Worm (Caenorhabditis elegans) whole organism, L4 larva: ENCODE results near the gene col-179.

Source experiments
- F26F4.8 ChIP-seq: fragments of 200-800 bp; sonication (Bioruptor generic); conservative IDR thresholded peaks from 2 replicates; pipeline ENCODE4 v1.3.6; 2022; ENCODE audit warnings: missing genetic modification characterization, missing compliant biosample characterization
- F37D6.2 ChIP-seq: sonication (generic microtip); optimal IDR thresholded peaks from 2 replicates; lab custom pipeline; 2016; ENCODE audit warnings: mild to moderate bottlenecking, missing genetic modification characterization, missing compliant biosample characterization
- F44E2.7 ChIP-seq: fragments of 200-800 bp; sonication (Bioruptor generic); IDR thresholded peaks from 2 replicates; pipeline ENCODE4 v2.1.2; 2022; ENCODE audit warnings: missing genetic modification characterization, missing compliant biosample characterization
- T20F7.1 ChIP-seq: fragments of 200-800 bp; sonication (Bioruptor generic); optimal IDR thresholded peaks from 2 replicates; lab custom pipeline; 2018; ENCODE audit warnings: mild to moderate bottlenecking, missing genetic modification characterization, missing compliant biosample characterization
- Y105C5A.15 ChIP-seq: fragments of 200-800 bp; sonication (Bioruptor generic); IDR thresholded peaks from 2 replicates; pipeline ENCODE4 v1.3.6; 2022; ENCODE audit warnings: missing genetic modification characterization, missing compliant biosample characterization
- Y48G9A.11 ChIP-seq: fragments of 200-800 bp; sonication (Bioruptor generic); IDR thresholded peaks from 2 replicates; pipeline ENCODE4 v1.3.6; 2022; ENCODE audit warnings: missing genetic modification reagents, missing genetic modification characterization, missing compliant biosample characterization
- ZK546.5 ChIP-seq, 2 experiments: sonication (generic microtip); optimal IDR thresholded peaks; 2 replicates each; lab custom pipeline; 2017; ENCODE audit warnings: missing biosample characterization in 2 of 2, missing genetic modification characterization in 2 of 2
- aha-1 ChIP-seq: fragments of 150-350 bp; peaks from one replicate; lab custom pipeline; 2014; ENCODE audit warnings: missing biosample characterization, missing genetic modification characterization
- aly-2 ChIP-seq: sonication (generic microtip); optimal IDR thresholded peaks from 2 replicates; lab custom pipeline; 2018; ENCODE audit warnings: missing biosample characterization, missing genetic modification characterization
- ceh-62 ChIP-seq: sonication (generic microtip); optimal IDR thresholded peaks from 2 replicates; lab custom pipeline; 2017; ENCODE audit warnings: missing biosample characterization, missing genetic modification characterization
- ces-1 ChIP-seq: fragments of 150-350 bp; sonication (generic microtip); optimal IDR thresholded peaks from 4 replicates; lab custom pipeline; 2014; ENCODE audit warnings: missing biosample characterization, missing genetic modification reagents, missing genetic modification characterization
- cey-2 ChIP-seq: sonication (generic microtip); optimal IDR thresholded peaks from 3 replicates; lab custom pipeline; 2017; ENCODE audit warnings: missing genetic modification characterization, mild to moderate bottlenecking, missing compliant biosample characterization, antibody characterized with exemption, borderline replicate concordance; ENCODE audit not compliant: insufficient read depth
- ctbp-1 ChIP-seq: fragments of 200-800 bp; sonication (Bioruptor generic); IDR thresholded peaks from 2 replicates; pipeline ENCODE4 v1.3.6; 2022; ENCODE audit warnings: missing genetic modification reagents, missing genetic modification characterization, missing compliant biosample characterization
- daf-12 ChIP-seq: fragments of 150-350 bp; optimal IDR thresholded peaks from 2 replicates; lab custom pipeline; 2014; ENCODE audit warnings: missing biosample characterization, missing genetic modification reagents, missing genetic modification characterization
- daf-16 ChIP-seq, 3 experiments: sonication (generic microtip); optimal IDR thresholded peaks; 2 replicates each; lab custom pipeline; 2016 to 2017; ENCODE audit warnings: missing genetic modification characterization in 3 of 3, missing genetic modification reagents in 3 of 3, mild to moderate bottlenecking in 2 of 3, missing compliant biosample characterization in 2 of 3, missing biosample characterization in 1 of 3, moderate library complexity in 1 of 3
- daf-19 ChIP-seq: fragments of 200-800 bp; sonication (Bioruptor generic); conservative IDR thresholded peaks from 2 replicates; pipeline ENCODE4 v1.3.6; 2022; ENCODE audit warnings: missing genetic modification characterization, missing compliant biosample characterization
- dmd-9 ChIP-seq: fragments of 200-800 bp; sonication (Bioruptor generic); IDR thresholded peaks from 2 replicates; pipeline ENCODE4 v1.3.6; 2022; ENCODE audit warnings: missing genetic modification reagents, missing genetic modification characterization, missing compliant biosample characterization
- duxl-1 ChIP-seq: sonication (generic microtip); optimal IDR thresholded peaks from 2 replicates; lab custom pipeline; 2016; ENCODE audit warnings: mild to moderate bottlenecking, missing genetic modification characterization, moderate library complexity, missing compliant biosample characterization; ENCODE audit not compliant: poor library complexity
- dve-1 ChIP-seq: sonication (generic microtip); optimal IDR thresholded peaks from 2 replicates; lab custom pipeline; 2017; ENCODE audit warnings: antibody characterized with exemption, mild to moderate bottlenecking, missing genetic modification characterization, missing compliant biosample characterization; ENCODE audit not compliant: insufficient read depth
- egl-27 ChIP-seq: sonication (generic microtip); optimal IDR thresholded peaks from 3 replicates; lab custom pipeline; 2017; ENCODE audit warnings: missing biosample characterization, missing genetic modification reagents, missing genetic modification characterization
- egl-43 ChIP-seq: fragments of 200-800 bp; sonication (Bioruptor generic); IDR thresholded peaks from 2 replicates; pipeline ENCODE4 v1.3.6; 2022; ENCODE audit warnings: missing genetic modification reagents, missing genetic modification characterization, missing compliant biosample characterization
- fkh-10 ChIP-seq: fragments of 150-350 bp; optimal IDR thresholded peaks from 2 replicates; lab custom pipeline; 2014; ENCODE audit warnings: missing biosample characterization, missing genetic modification reagents, missing genetic modification characterization
- gei-8 ChIP-seq: fragments of 200-800 bp; sonication (Bioruptor generic); optimal IDR thresholded peaks from 2 replicates; lab custom pipeline; 2018; ENCODE audit warnings: mild to moderate bottlenecking, missing genetic modification characterization, missing compliant biosample characterization
- hif-1 ChIP-seq, 2 experiments: sonication (generic microtip); optimal IDR thresholded peaks; 2 replicates each; lab custom pipeline; 2016 to 2017; ENCODE audit warnings: missing compliant biosample characterization in 2 of 2, missing genetic modification characterization in 2 of 2, missing genetic modification reagents in 2 of 2, missing genotype in 2 of 2, mild to moderate bottlenecking in 1 of 2
- hmg-1.1 ChIP-seq: fragments of 200-800 bp; sonication (Bioruptor generic); IDR thresholded peaks from 2 replicates; pipeline ENCODE4 v1.3.6; 2022; ENCODE audit warnings: missing genetic modification reagents, missing genetic modification characterization, missing compliant biosample characterization
- jun-1 ChIP-seq: fragments of 150-350 bp; optimal IDR thresholded peaks from 2 replicates; lab custom pipeline; 2014; ENCODE audit warnings: missing biosample characterization, missing genetic modification reagents, missing genetic modification characterization
- lin-39 ChIP-seq: fragments of 150-350 bp; optimal IDR thresholded peaks from 2 replicates; lab custom pipeline; 2014; ENCODE audit warnings: missing biosample characterization, missing genetic modification reagents, missing genetic modification characterization
- lsy-2 ChIP-seq, 2 experiments: fragments of 150-350 bp in 1 of 2; sonication (generic microtip) in 1 of 2; optimal IDR thresholded peaks; 2 replicates each; lab custom pipeline; 2014 to 2017; ENCODE audit warnings: missing biosample characterization in 2 of 2, missing genetic modification characterization in 2 of 2
- madf-9 ChIP-seq: fragments of 200-800 bp; sonication (Bioruptor generic); conservative IDR thresholded peaks from 2 replicates; pipeline ENCODE4 v1.3.6; 2022; ENCODE audit warnings: missing genetic modification reagents, missing genetic modification characterization, missing compliant biosample characterization
- mdt-29 ChIP-seq: fragments of 200-800 bp; sonication (Bioruptor generic); IDR thresholded peaks from 2 replicates; pipeline ENCODE4 v1.3.6; 2022; ENCODE audit warnings: missing genetic modification reagents, missing genetic modification characterization, missing compliant biosample characterization
- mep-1 ChIP-seq: fragments of 150-350 bp; sonication (generic microtip); optimal IDR thresholded peaks from 3 replicates; lab custom pipeline; 2014; ENCODE audit warnings: missing biosample characterization, missing genetic modification characterization
- mes-2 ChIP-seq: sonication (generic microtip); optimal IDR thresholded peaks from 2 replicates; lab custom pipeline; 2016; ENCODE audit warnings: missing genotype, mild to moderate bottlenecking, missing genetic modification characterization, missing compliant biosample characterization; ENCODE audit not compliant: poor library complexity, severe bottlenecking
- mxl-3 ChIP-seq: fragments of 200-800 bp; sonication (Bioruptor generic); optimal IDR thresholded peaks from 2 replicates; lab custom pipeline; 2018; ENCODE audit warnings: mild to moderate bottlenecking, missing genetic modification characterization, missing compliant biosample characterization
- nhr-10 ChIP-seq: fragments of 150-350 bp; optimal IDR thresholded peaks from 2 replicates; lab custom pipeline; 2014; ENCODE audit warnings: missing biosample characterization, missing genetic modification characterization
- nhr-102 ChIP-seq: sonication (generic microtip); optimal IDR thresholded peaks from 2 replicates; lab custom pipeline; 2016; ENCODE audit warnings: mild to moderate bottlenecking, missing genetic modification characterization, moderate library complexity, missing compliant biosample characterization
- nhr-11 ChIP-seq: fragments of 150-350 bp; optimal IDR thresholded peaks from 2 replicates; lab custom pipeline; 2014; ENCODE audit warnings: missing biosample characterization, missing genetic modification characterization
- nhr-42 ChIP-seq: fragments of 200-800 bp; sonication (Bioruptor generic); IDR thresholded peaks from 2 replicates; pipeline ENCODE4 v1.3.6; 2022; ENCODE audit warnings: missing genetic modification characterization, missing compliant biosample characterization
- nhr-48 ChIP-seq: sonication (generic microtip); optimal IDR thresholded peaks from 2 replicates; lab custom pipeline; 2016; ENCODE audit warnings: mild to moderate bottlenecking, missing genetic modification characterization, missing compliant biosample characterization
- nhr-6 ChIP-seq: fragments of 150-350 bp; optimal IDR thresholded peaks from 2 replicates; lab custom pipeline; 2014; ENCODE audit warnings: missing biosample characterization, missing genetic modification characterization
- pha-4 ChIP-seq, 2 experiments: fragments of 150-350 bp in 1 of 2; fragments of 200-800 bp in 1 of 2; sonication (Bioruptor generic) in 1 of 2; IDR thresholded peaks in 1 of 2; optimal IDR thresholded peaks in 1 of 2; 2 replicates each; pipeline versions ENCODE4 v1.3.6 to Lab custom; 2014 to 2022; ENCODE audit warnings: missing genetic modification characterization in 2 of 2, missing genetic modification reagents in 2 of 2, missing biosample characterization in 1 of 2, missing compliant biosample characterization in 1 of 2
- rbr-2 ChIP-seq: sonication (generic microtip); optimal IDR thresholded peaks from 2 replicates; lab custom pipeline; 2016; ENCODE audit warnings: missing genotype, missing genetic modification characterization, missing compliant biosample characterization
- saeg-2 ChIP-seq: fragments of 200-800 bp; sonication (Bioruptor generic); IDR thresholded peaks from 2 replicates; pipeline ENCODE4 v1.3.6; 2022; ENCODE audit warnings: missing genetic modification reagents, missing genetic modification characterization, missing compliant biosample characterization
- sdz-12 ChIP-seq: fragments of 200-800 bp; sonication (Bioruptor generic); optimal IDR thresholded peaks from 2 replicates; lab custom pipeline; 2018; ENCODE audit warnings: mild to moderate bottlenecking, missing genetic modification characterization, missing compliant biosample characterization
- snpc-1.2 ChIP-seq: fragments of 200-800 bp; sonication (Bioruptor generic); IDR thresholded peaks from 2 replicates; pipeline ENCODE4 v1.3.6; 2022; ENCODE audit warnings: missing genetic modification reagents, missing genetic modification characterization, missing compliant biosample characterization
- snpc-4 ChIP-seq: fragments of 150-350 bp; optimal IDR thresholded peaks from 2 replicates; lab custom pipeline; 2014; ENCODE audit warnings: missing biosample characterization, missing genetic modification characterization
- tag-97 ChIP-seq: fragments of 200-800 bp; sonication (Bioruptor generic); IDR thresholded peaks from 2 replicates; pipeline ENCODE4 v1.3.6; 2022; ENCODE audit warnings: missing genetic modification characterization, missing compliant biosample characterization
- zfp-3 ChIP-seq: fragments of 200-800 bp; sonication (Bioruptor generic); conservative IDR thresholded peaks from 2 replicates; pipeline ENCODE4 v1.3.6; 2022; ENCODE audit warnings: missing genetic modification reagents, missing genetic modification characterization, missing compliant biosample characterization
- ztf-7 ChIP-seq: fragments of 150-350 bp; optimal IDR thresholded peaks from 2 replicates; lab custom pipeline; 2014; ENCODE audit warnings: missing biosample characterization, missing genetic modification characterization

col-179 gene

ce11 chrX:11162778-11163584 lies 38.3 kb upstream of the col-179 start:
- TF ChIP-seq F44E2.7: peak; percentile 70; the same call in 1 of the 2 replicates
- no peak for TF ChIP-seq Y48G9A.11 (GFP tag; lab: Robert Waterston, UW)
- TF ChIP-seq tag-97 (GFP tag; lab: Robert Waterston, UW): 0 out of 2 replicates have a peak, but pooled peaks have one; percentile 53
- TF ChIP-seq aha-1: peak; percentile 40
- no peak for TF ChIP-seq egl-43 (GFP tag; lab: Robert Waterston, UW)
- no peak; the same call in none of the 2 replicates for TF ChIP-seq snpc-1.2
- TF ChIP-seq mes-2 (tag; lab: Kevin White, UChicago): no peak
- no peak for TF ChIP-seq egl-27
- TF ChIP-seq jun-1 (tag; lab: Kevin White, UChicago): no peak
- peak; percentile 67 for TF ChIP-seq F26F4.8
- TF ChIP-seq ces-1 (GFP tag; lab: Kevin White, UChicago): no peak
- no peak for TF ChIP-seq cey-2 (tag; lab: Kevin White, UChicago)
- no peak for TF ChIP-seq mep-1 (tag; lab: Kevin White, UChicago)
- no peak for TF ChIP-seq hif-1 (tag; optimal IDR thresholded peaks at IDR 0.05; lab: Kevin White, UChicago)
- TF ChIP-seq rbr-2 (tag; lab: Kevin White, UChicago): peak; percentile 15
- TF ChIP-seq fkh-10 (GFP tag; lab: Kevin White, UChicago): no peak
- TF ChIP-seq nhr-11: no peak
- peak; percentile 56; the same call in 1 of the 2 replicates for TF ChIP-seq ctbp-1
- TF ChIP-seq nhr-42: no peak
- peak; percentile 39 for TF ChIP-seq duxl-1 (tag; lab: Kevin White, UChicago)
- no peak for TF ChIP-seq nhr-6 (tag; lab: Kevin White, UChicago)
- 0 out of 2 replicates have a peak, but pooled peaks have one; percentile 34 for TF ChIP-seq saeg-2 (GFP tag; lab: Robert Waterston, UW)
- no peak for TF ChIP-seq zfp-3 (GFP tag; lab: Robert Waterston, UW)
- TF ChIP-seq Y105C5A.15 (GFP tag; lab: Robert Waterston, UW): peak; percentile 62; the same call in 1 of the 2 replicates
- TF ChIP-seq T20F7.1: no peak
- no peak for TF ChIP-seq gei-8
- TF ChIP-seq snpc-4 (tag; lab: Kevin White, UChicago): no peak
- no peak for TF ChIP-seq ceh-62 (tag; lab: Kevin White, UChicago)
- TF ChIP-seq mdt-29 (GFP tag; lab: Robert Waterston, UW): peak; percentile 36; the same call in 1 of the 2 replicates
- TF ChIP-seq daf-12 (tag; lab: Kevin White, UChicago): no peak
- TF ChIP-seq hmg-1.1 (GFP tag; lab: Robert Waterston, UW): no peak
- no peak for TF ChIP-seq sdz-12 (GFP tag; lab: Kevin White, UChicago)
- no peak for TF ChIP-seq lsy-2 (tag; optimal IDR thresholded peaks at IDR 0.05; lab: Kevin White, UChicago)
- no peak for TF ChIP-seq nhr-10
- TF ChIP-seq nhr-102 (tag; lab: Kevin White, UChicago): no peak
- no peak for TF ChIP-seq lin-39 (tag; lab: Kevin White, UChicago)
- no peak for TF ChIP-seq daf-19 (GFP tag; lab: Robert Waterston, UW)
- TF ChIP-seq mxl-3 (GFP tag; lab: Kevin White, UChicago): no peak
- peak in 1 of 2 experiments; percentile 67 for TF ChIP-seq daf-16 (GFP tag; optimal IDR thresholded peaks at IDR 0.05; lab: Kevin White, UChicago)
- TF ChIP-seq daf-16 (tag; optimal IDR thresholded peaks at IDR 0.05; lab: Kevin White, UChicago): no peak
- TF ChIP-seq madf-9 (GFP tag; lab: Robert Waterston, UW): no peak; the same call in 1 of the 2 replicates
- TF ChIP-seq dve-1 (tag; lab: Kevin White, UChicago): no peak
- no peak for TF ChIP-seq ZK546.5 (tag; optimal IDR thresholded peaks at IDR 0.05; lab: Kevin White, UChicago)
- peak; percentile 30 for TF ChIP-seq nhr-48 (tag; lab: Kevin White, UChicago)
- peak; percentile 41; the same call in 1 of the 2 replicates for TF ChIP-seq pha-4 (GFP tag; IDR thresholded peaks at IDR 0.05; lab: Robert Waterston, UW)
- no peak for TF ChIP-seq pha-4 (tag; optimal IDR thresholded peaks at IDR 0.05; lab: Kevin White, UChicago)
- no peak for TF ChIP-seq aly-2 (tag; lab: Kevin White, UChicago)
- no peak for TF ChIP-seq ztf-7 (tag; lab: Kevin White, UChicago)
- TF ChIP-seq F37D6.2 (tag; lab: Kevin White, UChicago): no peak
- no peak for TF ChIP-seq dmd-9 (GFP tag; lab: Robert Waterston, UW)
